Fruit fly (Drosophila melanogaster): ENCODE measurements around the gene CG7326.

CG7326 gene

DNA sequence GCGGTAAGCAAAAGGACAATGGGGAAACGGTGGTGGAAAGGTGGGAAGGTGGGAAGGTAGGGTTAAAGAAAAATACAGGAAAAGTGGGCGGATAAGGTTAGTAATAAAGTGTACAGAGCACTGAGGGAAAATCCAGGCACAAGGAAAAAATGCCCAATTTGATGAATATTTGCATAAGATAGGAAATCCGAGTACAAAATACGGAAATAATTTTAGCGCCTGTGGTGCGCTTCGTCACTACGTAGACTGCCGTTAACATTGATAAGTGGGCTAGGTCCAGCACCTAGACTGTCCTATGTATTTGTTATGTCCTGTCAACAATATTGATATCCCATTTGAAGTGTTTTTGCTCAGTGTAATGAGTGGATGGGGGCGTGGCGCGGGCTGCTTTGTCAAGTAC lies 37.4 kb upstream of the CG7326 start (continued):
- no peak for TF ChIP-seq chinmo (GFP tag; IDR thresholded peaks at IDR 0.05; ENCODE audit: partially characterized antibody)
- no peak for TF ChIP-seq HmgZ (tag; optimal IDR thresholded peaks at IDR 0.05)
- TF ChIP-seq row (GFP tag; IDR thresholded peaks at IDR 0.05), result peak; percentile 43; the same call in 2 of the 3 replicates
- no peak for TF ChIP-seq dati (GFP tag; IDR thresholded peaks at IDR 0.05)
- TF ChIP-seq trh (GFP tag; optimal IDR thresholded peaks at IDR 0.05), result no peak
- no peak for TF ChIP-seq Jarid2 (GFP tag; optimal IDR thresholded peaks at IDR 0.05)
- TF ChIP-seq CG13775 (GFP tag; optimal IDR thresholded peaks at IDR 0.05), result peak; percentile 14
- no peak for TF ChIP-seq usp (GFP tag; optimal IDR thresholded peaks at IDR 0.05)
- no peak for TF ChIP-seq CG15514 (GFP tag; optimal IDR thresholded peaks at IDR 0.05)
- peak; percentile 9 for TF ChIP-seq CoRest (tag; optimal IDR thresholded peaks at IDR 0.05)
- no peak for TF ChIP-seq sc (optimal IDR thresholded peaks at IDR 0.05)
- TF ChIP-seq sc (GFP tag; optimal IDR thresholded peaks at IDR 0.05), result no peak
- no peak for TF ChIP-seq fd102C (GFP tag; optimal IDR thresholded peaks at IDR 0.05)
- peak; percentile 36 for TF ChIP-seq gem (tag; optimal IDR thresholded peaks at IDR 0.05)
- TF ChIP-seq gsb (GFP tag; IDR thresholded peaks at IDR 0.05), result no peak
- no peak for TF ChIP-seq CG15073 (GFP tag; optimal IDR thresholded peaks at IDR 0.05)
- no peak for TF ChIP-seq unc-4 (GFP tag; IDR thresholded peaks at IDR 0.05; ENCODE audit: partially characterized antibody)
- peak; percentile 61 for TF ChIP-seq CG18599 (GFP tag; optimal IDR thresholded peaks at IDR 0.05)
- TF ChIP-seq CG7357 (GFP tag; IDR thresholded peaks at IDR 0.05), result no peak
- TF ChIP-seq CG8944 (GFP tag; optimal IDR thresholded peaks at IDR 0.05), result peak; percentile 3
- TF ChIP-seq Aef1 (GFP tag; IDR thresholded peaks at IDR 0.05), result peak; percentile 34; the same call in 1 of the 3 replicates
- no peak for TF ChIP-seq Lpt (GFP tag; optimal IDR thresholded peaks at IDR 0.05)
- peak; percentile 13 for TF ChIP-seq CG7556 (GFP tag; optimal IDR thresholded peaks at IDR 0.05)
- TF ChIP-seq Hmr (GFP tag; optimal IDR thresholded peaks at IDR 0.05), result peak; percentile 36
- TF ChIP-seq CG3847 (GFP tag; IDR thresholded peaks at IDR 0.05), result 0 out of 2 replicates have a peak, but pooled peaks have one; percentile 32
- TF ChIP-seq CG31224 (GFP tag; IDR thresholded peaks at IDR 0.05), result no peak
- TF ChIP-seq lilli (GFP tag; optimal IDR thresholded peaks at IDR 0.05), result peak; percentile 41
- TF ChIP-seq CG18764 (GFP tag; optimal IDR thresholded peaks at IDR 0.05), result no peak
- TF ChIP-seq grau (tag; optimal IDR thresholded peaks at IDR 0.05), result peak; percentile 28
- no peak for TF ChIP-seq fru (optimal IDR thresholded peaks at IDR 0.05)
- TF ChIP-seq slbo (GFP tag; IDR thresholded peaks at IDR 0.05), result peak; percentile 32; the same call in 1 of the 2 replicates
- no peak for TF ChIP-seq stwl (tag; optimal IDR thresholded peaks at IDR 0.05)
- no peak for TF ChIP-seq CG15696 (tag; optimal IDR thresholded peaks at IDR 0.05)
- peak; percentile 13 for TF ChIP-seq caup (GFP tag; optimal IDR thresholded peaks at IDR 0.05; ENCODE audit: severe bottlenecking)
- TF ChIP-seq sens (GFP tag), result peak; percentile 33
- TF ChIP-seq ftz-f1 (GFP tag; optimal IDR thresholded peaks at IDR 0.05), result no peak
- TF ChIP-seq br (optimal IDR thresholded peaks at IDR 0.05), result no peak
- TF ChIP-seq lmd (GFP tag; IDR thresholded peaks at IDR 0.05), result peak; percentile 40; the same call in 1 of the 2 replicates
- TF ChIP-seq jumu (GFP tag; optimal IDR thresholded peaks at IDR 0.05), result no peak
- TF ChIP-seq D19B (GFP tag; optimal IDR thresholded peaks at IDR 0.05), result no peak
- peak; percentile 22 for TF ChIP-seq CG30403 (GFP tag; optimal IDR thresholded peaks at IDR 0.05)
- TF ChIP-seq CG9609 (GFP tag; optimal IDR thresholded peaks at IDR 0.05), result no peak
- peak; percentile 11 for TF ChIP-seq dmrt99B (tag; optimal IDR thresholded peaks at IDR 0.05)
- peak; percentile 40 for TF ChIP-seq Fer1 (GFP tag; optimal IDR thresholded peaks at IDR 0.05)
- peak; percentile 4 for TF ChIP-seq CG3281 (GFP tag; optimal IDR thresholded peaks at IDR 0.05)
- TF ChIP-seq sisA (GFP tag; IDR thresholded peaks at IDR 0.05), result 0 out of 2 replicates have a peak, but pooled peaks have one; percentile 5
- 0 out of 2 replicates have a peak, but pooled peaks have one; percentile 24 for TF ChIP-seq Atf6 (GFP tag; IDR thresholded peaks at IDR 0.05)
- TF ChIP-seq CG10543 (GFP tag; optimal IDR thresholded peaks at IDR 0.05), result no peak
- TF ChIP-seq bcd (GFP tag; optimal IDR thresholded peaks at IDR 0.05), result no peak
- peak; percentile 13 for TF ChIP-seq Sox102F (GFP tag; optimal IDR thresholded peaks at IDR 0.05)
- TF ChIP-seq CG33213 (GFP tag; optimal IDR thresholded peaks at IDR 0.05), result no peak
- TF ChIP-seq CG2116 (GFP tag; optimal IDR thresholded peaks at IDR 0.05), result no peak
